Worm (Caenorhabditis elegans) whole organism, L3 larva: ENCODE data around the gene taf-13.

Source experiments
- aly-2 ChIP-seq: fragments of 150-350 bp; optimal IDR thresholded peaks from 2 replicates; lab custom pipeline; 2014; ENCODE audit warnings: missing biosample characterization, missing genetic modification characterization
- fkh-10 ChIP-seq: sonication (generic microtip); optimal IDR thresholded peaks from 2 replicates; lab custom pipeline; 2017; ENCODE audit warnings: missing biosample characterization, missing genetic modification reagents, missing genetic modification characterization
- unc-62 ChIP-seq: fragments of 150-350 bp; sonication (generic microtip); optimal IDR thresholded peaks from 4 replicates; lab custom pipeline; 2014; ENCODE audit warnings: missing biosample characterization, missing genetic modification reagents, missing genetic modification characterization

- TF ChIP-seq fkh-10 (GFP tag; lab: Kevin White, UChicago) (no peak), aly-2 (no peak), unc-62 (GFP tag; lab: Kevin White, UChicago) (no peak)
These were observed 16.6 kb upstream of the taf-13 start, which contains the start of gene cutl-9 for ce11 chrII:10621965-10622364.
